Worm (Caenorhabditis elegans) whole organism, L1 larva: ENCODE measurements around the gene Y66D12A.24.

ENCODE experiments used
- aly-2 ChIP-seq: fragments of 150-350 bp; optimal IDR thresholded peaks from 2 replicates; lab custom pipeline; 2014; ENCODE audit warnings: missing biosample characterization, missing genetic modification characterization
- ceh-8 ChIP-seq: fragments of 200-800 bp; sonication (Bioruptor generic); optimal IDR thresholded peaks from 2 replicates; lab custom pipeline; 2018; ENCODE audit warnings: mild to moderate bottlenecking, missing genetic modification characterization, moderate library complexity, missing compliant biosample characterization
- ceh-90 ChIP-seq: sonication (generic microtip); optimal IDR thresholded peaks from 2 replicates; lab custom pipeline; 2016; ENCODE audit warnings: missing genetic modification characterization, missing compliant biosample characterization
- egl-27 ChIP-seq, 2 experiments: fragments of 150-350 bp in 1 of 2; sonication (generic microtip); optimal IDR thresholded peaks; 3 replicates each; lab custom pipeline; 2017 to 2018; ENCODE audit warnings: missing biosample characterization in 2 of 2, missing genetic modification characterization in 2 of 2, missing genetic modification reagents in 2 of 2
- elt-3 ChIP-seq, 6 experiments: fragments of 150-350 bp in 1 of 6; sonication (generic microtip); optimal IDR thresholded peaks; 2 replicates each; lab custom pipeline; 2017 to 2018; ENCODE audit warnings: missing biosample characterization in 6 of 6, missing genetic modification characterization in 6 of 6, inconsistent platforms in 1 of 6
- lin-15B ChIP-seq: fragments of 150-350 bp; sonication (generic microtip); optimal IDR thresholded peaks from 3 replicates; lab custom pipeline; 2014; ENCODE audit warnings: missing biosample characterization, missing genetic modification characterization
- lir-3 ChIP-seq: sonication (generic microtip); optimal IDR thresholded peaks from 2 replicates; lab custom pipeline; 2016; ENCODE audit warnings: mild to moderate bottlenecking, missing genetic modification characterization, moderate library complexity, missing compliant biosample characterization; ENCODE audit not compliant: poor library complexity
- pag-3 ChIP-seq: sonication (generic microtip); optimal IDR thresholded peaks from 2 replicates; lab custom pipeline; 2017; ENCODE audit warnings: missing genetic modification characterization, mild to moderate bottlenecking, missing compliant biosample characterization, antibody characterized with exemption, borderline replicate concordance; ENCODE audit not compliant: insufficient read depth
- pqm-1 ChIP-seq: sonication (generic microtip); optimal IDR thresholded peaks from 3 replicates; lab custom pipeline; 2017; ENCODE audit warnings: missing biosample characterization, missing genetic modification characterization

ce11 chrIII:11548070-11548469, 51.4 kb downstream of the Y66D12A.24 start, which contains the start of gene Y66D12A.13:
- TF ChIP-seq elt-3 (tag; optimal IDR thresholded peaks at IDR 0.05; lab: Kevin White, UChicago) = no peak
- TF ChIP-seq aly-2 (tag; lab: Kevin White, UChicago) = no peak
- no peak for TF ChIP-seq ceh-90 (tag; lab: Kevin White, UChicago)
- no peak for TF ChIP-seq ceh-8 (GFP tag; lab: Kevin White, UChicago)
- no peak for TF ChIP-seq lin-15B (tag; lab: Kevin White, UChicago)
- no peak for TF ChIP-seq egl-27 (tag; optimal IDR thresholded peaks at IDR 0.05; lab: Kevin White, UChicago)
- TF ChIP-seq lir-3 = no peak
- no peak for TF ChIP-seq pag-3 (tag; lab: Kevin White, UChicago)
- no peak for TF ChIP-seq pqm-1 (tag; lab: Kevin White, UChicago)
